Worm (Caenorhabditis elegans): ENCODE results near the gene pot-1.
A peak's percentile ranks its signal among the peaks of the same experiment; 100 is the strongest.
"Not testable (repeated sequence)": the region's sequence is repeated elsewhere in the genome, so short reads cannot be mapped to it uniquely, and the experiment has no call there.

Gene pot-1

DNA sequence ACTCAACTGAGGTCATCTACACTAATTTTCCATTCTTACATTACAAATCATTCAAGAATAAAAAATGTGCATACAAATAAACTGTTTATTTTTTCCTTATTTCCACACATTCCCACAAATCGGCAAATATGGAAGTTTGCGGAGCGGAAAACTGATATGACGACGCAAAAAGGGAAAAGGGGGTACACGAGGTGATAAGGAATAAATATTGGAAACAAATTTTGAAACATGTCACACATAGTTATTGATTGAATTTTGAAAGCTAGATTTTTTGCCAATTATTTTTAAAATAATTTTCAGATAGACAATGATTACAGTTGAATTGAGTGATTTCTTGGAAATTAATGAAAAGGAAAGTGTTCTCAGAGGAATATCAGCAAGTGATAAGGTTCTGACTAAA, 4.9 kb downstream of the pot-1 start, which contains the start of gene viro-2:
Gene viro-2, plus strand, starts transcription at position 301 of the 400 bp plus-strand sequence.
- TF ChIP-seq nhr-2 (tag; optimal IDR thresholded peaks at IDR 0.05); ces-1 (GFP tag; optimal IDR thresholded peaks at IDR 0.05); unc-62 (GFP tag; optimal IDR thresholded peaks at IDR 0.05): not testable (repeated sequence)

DNA sequence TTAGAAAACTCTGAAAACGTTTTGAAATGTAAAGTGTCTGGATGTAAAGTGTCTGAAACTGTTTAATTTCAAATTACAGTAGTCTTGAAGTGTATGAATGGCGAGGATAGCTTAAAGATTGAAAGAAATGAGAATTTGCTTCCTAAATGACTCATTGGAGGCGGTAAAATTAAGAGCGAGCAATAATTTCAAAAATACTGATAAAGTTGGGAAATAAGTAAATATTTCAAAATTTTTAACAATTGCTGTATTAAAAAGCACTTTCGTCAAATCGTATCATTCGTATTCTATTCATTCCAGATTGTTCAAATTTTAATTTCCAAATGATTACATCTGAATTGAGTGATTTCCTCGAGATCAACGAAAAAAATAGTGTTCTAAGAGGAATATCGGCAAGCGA, 9.1 kb downstream of the pot-1 start, which contains the start of gene B0280.2:
Gene B0280.2, plus strand, starts transcription at position 301 of the 400 bp plus-strand sequence.
- TF ChIP-seq flh-1 (GFP tag; optimal IDR thresholded peaks at IDR 0.05) (no peak), lin-13 (tag; optimal IDR thresholded peaks at IDR 0.05) (no peak), nhr-237 (tag; optimal IDR thresholded peaks at IDR 0.05) (no peak), unc-120 (tag; optimal IDR thresholded peaks at IDR 0.05; ENCODE audit: poor library complexity, severe bottlenecking) (no peak)

DNA sequence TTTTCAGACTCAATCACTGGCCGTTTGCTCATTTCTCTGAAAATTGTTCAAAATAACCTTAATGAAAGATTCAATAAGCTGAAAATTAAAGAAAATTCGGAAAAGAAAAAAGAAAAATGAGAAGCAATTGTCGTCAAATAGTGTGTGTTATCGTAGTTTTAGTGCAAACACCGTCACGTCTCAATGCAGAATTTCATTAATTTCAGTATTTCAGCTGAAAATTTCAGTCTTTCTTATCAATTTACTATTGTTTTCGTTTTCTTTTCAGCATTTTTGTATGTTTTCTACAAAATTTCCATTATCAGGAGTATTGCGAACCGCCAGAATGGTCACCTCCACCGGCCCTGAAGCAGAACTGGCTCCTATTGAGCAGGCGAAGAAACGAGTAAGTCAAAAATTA, 10.6 kb downstream of the pot-1 start, which contains the start of the genes B0280.9 and rpia-1:
Gene B0280.9, minus strand, starts transcription at position 36 of the 400 bp plus-strand sequence.
Gene rpia-1, plus strand, starts transcription at position 269 of the 400 bp plus-strand sequence.
- TF ChIP-seq cnd-1 (tag; optimal IDR thresholded peaks at IDR 0.05) (no peak), M03D4.4 (tag; optimal IDR thresholded peaks at IDR 0.05) (no peak), nhr-237 (tag; optimal IDR thresholded peaks at IDR 0.05) (no peak), tbx-8 (GFP tag; optimal IDR thresholded peaks at IDR 0.05) (no peak), ces-1 (GFP tag; optimal IDR thresholded peaks at IDR 0.05) (peak; percentile 47), elt-3 (tag; optimal IDR thresholded peaks at IDR 0.05) (no peak), lsy-2 (tag; optimal IDR thresholded peaks at IDR 0.05) (peak; percentile 92), lin-13 (tag; optimal IDR thresholded peaks at IDR 0.05) (no peak), drap-1 (GFP tag; optimal IDR thresholded peaks at IDR 0.05) (no peak)

DNA sequence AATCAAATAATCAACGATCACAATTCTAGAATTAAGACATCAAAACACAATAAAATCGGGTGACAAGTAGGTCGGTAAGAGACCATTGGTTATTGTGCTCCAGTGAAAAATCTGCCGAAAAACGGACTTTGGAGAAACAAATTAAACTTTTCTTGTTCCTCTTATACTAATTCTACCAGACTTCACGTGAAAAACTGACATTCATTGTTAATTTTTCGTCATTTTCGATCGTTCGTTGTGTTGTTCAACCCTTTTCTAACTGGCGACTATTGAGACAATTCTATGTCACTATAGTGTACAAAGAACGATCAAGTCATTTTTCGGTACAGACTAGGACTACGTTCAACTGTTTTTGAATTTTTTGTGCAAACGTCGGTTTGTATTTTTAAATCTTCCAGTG, 13.0 kb downstream of the pot-1 start:
- TF ChIP-seq blmp-1 (tag; optimal IDR thresholded peaks at IDR 0.05) = no peak
- TF ChIP-seq ham-2 (GFP tag; optimal IDR thresholded peaks at IDR 0.05) = no peak
- TF ChIP-seq nhr-2 (tag; optimal IDR thresholded peaks at IDR 0.05) = no peak

DNA sequence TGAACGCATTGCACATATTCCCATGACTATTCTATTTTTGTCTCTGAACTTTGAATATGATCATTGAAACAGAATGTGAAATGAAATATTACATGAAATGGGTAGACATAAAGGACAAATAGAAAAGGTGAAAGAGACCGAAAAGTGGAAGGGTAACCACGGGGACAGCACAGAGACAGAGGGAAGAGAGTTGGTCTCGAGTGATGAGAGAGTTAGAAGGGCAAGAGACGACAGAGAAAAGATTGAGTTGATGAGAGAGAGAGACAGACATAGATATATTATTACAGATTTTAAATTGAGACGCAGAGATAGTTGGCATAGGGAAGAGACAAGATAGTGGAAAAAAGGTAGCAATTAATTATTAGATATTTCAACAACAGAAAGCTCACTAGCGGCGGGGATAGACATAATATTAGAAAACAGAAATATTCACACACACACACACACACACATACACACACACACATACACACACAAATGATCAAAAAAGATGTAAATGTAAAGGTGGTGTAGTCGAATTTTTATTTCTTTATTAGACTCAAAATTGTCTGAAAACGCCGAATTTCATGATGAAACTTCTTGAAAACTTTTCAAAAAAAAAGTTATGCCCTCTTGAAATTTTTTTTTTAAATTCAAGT, 16.7 kb downstream of the pot-1 start:
- TF ChIP-seq lsy-2 (tag; optimal IDR thresholded peaks at IDR 0.05) = peak; percentile 25
- no peak for TF ChIP-seq nhr-2 (tag; optimal IDR thresholded peaks at IDR 0.05)
- TF ChIP-seq blmp-1 (tag; optimal IDR thresholded peaks at IDR 0.05) = no peak
- no peak for TF ChIP-seq mep-1 (tag; optimal IDR thresholded peaks at IDR 0.05)
- peak; percentile 70 for TF ChIP-seq unc-62 (GFP tag; optimal IDR thresholded peaks at IDR 0.05)
- TF ChIP-seq nhr-237 (tag; optimal IDR thresholded peaks at IDR 0.05) = peak; percentile 25
- TF ChIP-seq pha-4 (tag; optimal IDR thresholded peaks at IDR 0.05) = peak; percentile 45
- peak; percentile 42 for TF ChIP-seq ces-1 (GFP tag; optimal IDR thresholded peaks at IDR 0.05)
- peak; percentile 48 for TF ChIP-seq unc-120 (tag; optimal IDR thresholded peaks at IDR 0.05; ENCODE audit: poor library complexity, severe bottlenecking)
- TF ChIP-seq nhr-28 (tag; optimal IDR thresholded peaks at IDR 0.05) = no peak

DNA sequence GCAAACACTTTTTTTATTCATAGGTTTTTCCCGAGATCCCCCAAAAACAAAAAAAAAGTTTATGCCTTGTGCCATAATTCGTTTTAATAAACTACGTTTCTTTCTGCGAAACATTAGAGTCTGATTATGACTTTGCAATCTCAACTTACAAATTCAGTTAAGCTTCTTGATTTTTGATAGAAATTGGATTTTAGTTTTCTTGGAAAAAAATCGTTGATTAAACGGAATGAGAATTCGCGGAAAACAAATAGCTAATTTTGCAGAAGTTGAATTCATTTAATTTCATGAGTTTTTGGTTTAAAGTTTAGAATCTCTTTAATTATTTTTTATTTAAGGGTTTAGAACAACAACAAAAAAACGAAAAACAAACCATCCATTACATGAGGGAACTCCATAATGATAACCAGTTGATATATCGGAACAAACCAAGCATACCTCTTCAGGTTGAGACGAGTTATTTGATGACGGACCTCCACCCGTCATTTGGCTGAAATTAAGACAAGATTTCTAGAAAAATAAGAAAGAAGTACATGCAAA, 18.5 kb downstream of the pot-1 start, which contains the start of gene nhr-10:
Gene nhr-10, minus strand, starts transcription at position 487 of the 537 bp plus-strand sequence.
- TF ChIP-seq ceh-39 (tag; optimal IDR thresholded peaks at IDR 0.05) (no peak), unc-39 (tag; optimal IDR thresholded peaks at IDR 0.05) (no peak), nhr-237 (tag; optimal IDR thresholded peaks at IDR 0.05) (no peak), ham-2 (GFP tag; optimal IDR thresholded peaks at IDR 0.05) (no peak), sptf-1 (tag; optimal IDR thresholded peaks at IDR 0.05) (no peak), mep-1 (tag; optimal IDR thresholded peaks at IDR 0.05) (no peak), elt-3 (tag; optimal IDR thresholded peaks at IDR 0.05) (no peak), mls-2 (tag; optimal IDR thresholded peaks at IDR 0.05) (no peak), M03D4.4 (tag; optimal IDR thresholded peaks at IDR 0.05) (no peak), lsy-2 (tag; optimal IDR thresholded peaks at IDR 0.05) (no peak), ztf-11 (tag; optimal IDR thresholded peaks at IDR 0.05) (no peak), zip-8 (tag; optimal IDR thresholded peaks at IDR 0.05) (no peak), blmp-1 (tag; optimal IDR thresholded peaks at IDR 0.05) (no peak), tbx-8 (GFP tag; optimal IDR thresholded peaks at IDR 0.05) (no peak), pha-4 (tag; optimal IDR thresholded peaks at IDR 0.05) (no peak), lin-32 (GFP tag; optimal IDR thresholded peaks at IDR 0.05) (no peak), bed-3 (GFP tag; optimal IDR thresholded peaks at IDR 0.05) (no peak)

All from whole organism, mixed stage, embryonic.